Fruit fly (Drosophila melanogaster): ENCODE results near the gene CG9044.

dm6 chr2L:5972005-5972404 is 22.8 kb downstream of the CG9044 start:
- TF ChIP-seq sv (GFP tag; optimal IDR thresholded peaks at IDR 0.05) = peak; percentile 9
- peak; percentile 58 for TF ChIP-seq psq (GFP tag; optimal IDR thresholded peaks at IDR 0.05)
- peak; percentile 60 for TF ChIP-seq Hnf4 (GFP tag; optimal IDR thresholded peaks at IDR 0.05)

Data from whole organism, wandering third instar larva.